Fruit fly (Drosophila melanogaster) S2 (cell line): Measurements from ENCODE around the gene Nost.
"Not testable (repeated sequence)": the region's sequence is repeated elsewhere in the genome, so short reads cannot be mapped to it uniquely, and the experiment has no call there.

Source experiments
- CG8478 ChIP-seq: fragments of >200 bp; optimal IDR thresholded peaks from 2 replicates; lab custom pipeline; 2018
- CTCF ChIP-seq, 2 experiments: fragments of >200 bp; optimal IDR thresholded peaks; 2 replicates each; lab custom pipeline; 2018

The Nost gene

dm6 chrX:9075641-9076324, 45.8 kb downstream of the Nost start:
- no peak for TF ChIP-seq CG8478 (lab: Kevin White, UChicago)
- TF ChIP-seq CTCF (optimal IDR thresholded peaks at IDR 0.05; lab: Kevin White, UChicago) = no peak

- no peak for TF ChIP-seq CG8478 (lab: Kevin White, UChicago)
- no peak for TF ChIP-seq CTCF (optimal IDR thresholded peaks at IDR 0.05; lab: Kevin White, UChicago)
Observed at dm6 chrX:9077558-9077957, 47.6 kb downstream of the Nost start.

dm6 chrX:9078263-9078662, 48.3 kb downstream of the Nost start, which contains the start of gene CG44325:
TSS of gene CG44325 (minus strand) at chrX:9078499.
- TF ChIP-seq CTCF (optimal IDR thresholded peaks at IDR 0.05; lab: Kevin White, UChicago) (no peak), CG8478 (lab: Kevin White, UChicago) (no peak)

dm6 chrX:9080962-9081361, 51.0 kb downstream of the Nost start, which contains the start of the genes CG7246 and HP1b:
TSS of gene CG7246 (minus strand) at chrX:9081057.
TSS of gene HP1b (plus strand) at chrX:9081063.
- no peak for TF ChIP-seq CG8478 (lab: Kevin White, UChicago)
- TF ChIP-seq CTCF (optimal IDR thresholded peaks at IDR 0.05; lab: Kevin White, UChicago) = no peak

dm6 chrX:9082600-9082999, 52.6 kb downstream of the Nost start, which contains the start of gene APC4:
TSS of gene APC4 (plus strand) at chrX:9082931.
- TF ChIP-seq CG8478 (lab: Kevin White, UChicago) (no peak), CTCF (optimal IDR thresholded peaks at IDR 0.05; lab: Kevin White, UChicago) (no peak)

dm6 chrX:9085726-9086125, 55.7 kb downstream of the Nost start, which contains the start of gene CG32708:
TSS of gene CG32708 (plus strand) at chrX:9085932.
- TF ChIP-seq CG8478 (lab: Kevin White, UChicago) = no peak
- TF ChIP-seq CTCF (optimal IDR thresholded peaks at IDR 0.05; lab: Kevin White, UChicago) = no peak

- not testable (repeated sequence) for TF ChIP-seq CG8478 (lab: Kevin White, UChicago); CTCF (optimal IDR thresholded peaks at IDR 0.05; lab: Kevin White, UChicago)
Observed at dm6 chrX:9086702-9087179, 56.7 kb downstream of the Nost start, which contains the start of gene CG32706. TSS of gene CG32706 (plus strand) at chrX:9087129.

- not testable (repeated sequence) for TF ChIP-seq CG8478 (lab: Kevin White, UChicago); CTCF (optimal IDR thresholded peaks at IDR 0.05; lab: Kevin White, UChicago)
Observed at dm6 chrX:9087920-9088417, 58.0 kb downstream of the Nost start, which contains the start of gene CG6999. TSS of gene CG6999 (plus strand) at chrX:9088367.

dm6 chrX:9089254-9090056, 59.5 kb downstream of the Nost start, which contains the start of gene CCT2:
TSS of gene CCT2 (plus strand) at chrX:9089513.
- TF ChIP-seq CG8478 (lab: Kevin White, UChicago) = no peak
- TF ChIP-seq CTCF (optimal IDR thresholded peaks at IDR 0.05; lab: Kevin White, UChicago) = peak in 1 of 2 experiments; percentile 25

- TF ChIP-seq CTCF (optimal IDR thresholded peaks at IDR 0.05; lab: Kevin White, UChicago) (no peak), CG8478 (lab: Kevin White, UChicago) (no peak)
Observed at dm6 chrX:9090057-9090358, 60.0 kb downstream of the Nost start.

- TF ChIP-seq CTCF (optimal IDR thresholded peaks at IDR 0.05; lab: Kevin White, UChicago) = no peak
- no peak for TF ChIP-seq CG8478 (lab: Kevin White, UChicago)
Observed at dm6 chrX:9093062-9093461, 63.1 kb downstream of the Nost start.

- TF ChIP-seq CTCF (optimal IDR thresholded peaks at IDR 0.05; lab: Kevin White, UChicago) (no peak), CG8478 (lab: Kevin White, UChicago) (no peak)
Observed at dm6 chrX:9093912-9094311, 63.9 kb downstream of the Nost start.

dm6 chrX:9102125-9102524, 72.1 kb downstream of the Nost start:
- TF ChIP-seq CTCF (optimal IDR thresholded peaks at IDR 0.05; lab: Kevin White, UChicago) (no peak), CG8478 (lab: Kevin White, UChicago) (no peak)

dm6 chrX:9103308-9104185, 73.5 kb downstream of the Nost start, which contains the start of gene CG7766:
TSS of gene CG7766 (minus strand) at chrX:9103739.
- no peak for TF ChIP-seq CG8478 (lab: Kevin White, UChicago)
- no peak for TF ChIP-seq CTCF (optimal IDR thresholded peaks at IDR 0.05; lab: Kevin White, UChicago)
